Fruit fly (Drosophila melanogaster) whole organism, pupa: ENCODE data around the gene CG6726.

Source experiments
- CG10348 ChIP-seq: fragments of 200-800 bp; sonication (Bioruptor generic); IDR thresholded peaks from 2 replicates; pipeline ENCODE4 v1.3.6; 2022; ENCODE audit warnings: missing biosample characterization, missing genetic modification characterization
- CG32121 ChIP-seq: fragments of 200-800 bp; sonication (Bioruptor generic); IDR thresholded peaks from 2 replicates; pipeline ENCODE4 v1.3.6; 2022; ENCODE audit warnings: missing biosample characterization, missing genetic modification characterization
- CG8301 ChIP-seq: fragments of 200-800 bp; sonication (Bioruptor generic); optimal IDR thresholded peaks from 2 replicates; lab custom pipeline; 2018; ENCODE audit warnings: missing biosample characterization, mild to moderate bottlenecking, missing genetic modification characterization
- EcR ChIP-seq: fragments of 200-800 bp; sonication (Bioruptor generic); optimal IDR thresholded peaks from 3 replicates; lab custom pipeline; 2019; ENCODE audit warnings: missing biosample characterization, missing genetic modification characterization, mild to moderate bottlenecking, moderate library complexity, missing genetic modification reagents
- gl ChIP-seq: fragments of 200-800 bp; sonication (Bioruptor generic); optimal IDR thresholded peaks from 2 replicates; lab custom pipeline; 2018; ENCODE audit warnings: missing biosample characterization, mild to moderate bottlenecking, missing genetic modification characterization

DNA sequence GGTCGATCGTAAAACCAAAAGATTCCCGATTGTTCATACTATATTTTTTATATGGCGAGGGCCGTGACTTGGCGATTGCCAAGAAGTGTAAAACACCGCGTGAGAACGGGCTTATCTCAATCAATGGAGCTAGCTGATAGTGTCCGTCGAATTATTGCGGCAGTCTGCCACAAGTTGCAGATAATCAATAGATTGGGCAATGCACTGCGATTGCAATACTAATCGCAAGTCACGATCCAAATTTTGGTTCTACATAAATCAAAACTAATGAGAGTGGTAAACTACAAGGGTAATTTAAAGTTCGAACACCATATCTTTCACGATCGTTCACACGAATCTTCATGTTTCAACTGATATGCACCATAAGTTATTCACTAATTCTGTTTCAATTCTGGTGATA is 34.8 kb upstream of the CG6726 start:
- no peak for TF ChIP-seq CG8301 (tag; lab: Kevin White, UChicago)
- no peak for TF ChIP-seq CG10348 (GFP tag; lab: Robert Waterston, UW)
- TF ChIP-seq gl (tag; lab: Kevin White, UChicago): no peak
- no peak for TF ChIP-seq EcR (GFP tag; lab: Kevin White, UChicago)
- no peak for TF ChIP-seq CG32121 (GFP tag; lab: Robert Waterston, UW)
